Fruit fly (Drosophila melanogaster) whole organism, wandering third instar larva: ENCODE data around the gene ova.

Experiments
- Dfd ChIP-seq: fragments of >200 bp; optimal IDR thresholded peaks from 2 replicates; lab custom pipeline; 2017; ENCODE audit warnings: missing biosample characterization, missing genetic modification characterization
- GATAd ChIP-seq: sonication (Bioruptor generic); optimal IDR thresholded peaks from 2 replicates; lab custom pipeline; 2016; ENCODE audit warnings: missing biosample characterization, missing genetic modification characterization
- Hr78 ChIP-seq: fragments of >200 bp; optimal IDR thresholded peaks from 2 replicates; lab custom pipeline; 2017; ENCODE audit warnings: missing biosample characterization, missing genetic modification characterization
- Hr83 ChIP-seq: fragments of 200-300 bp; sonication (Bioruptor generic); optimal IDR thresholded peaks from 2 replicates; lab custom pipeline; 2016; ENCODE audit warnings: missing biosample characterization, mild to moderate bottlenecking, missing genetic modification characterization, moderate library complexity; ENCODE audit not compliant: poor library complexity, severe bottlenecking
- Rel ChIP-seq, 2 experiments: fragments of 200-800 bp; sonication (Bioruptor generic) in 1 of 2; optimal IDR thresholded peaks; 2 replicates in 1 of 2; 3 replicates in 1 of 2; lab custom pipeline; 2016 to 2019; ENCODE audit warnings: mild to moderate bottlenecking in 2 of 2, missing biosample characterization in 2 of 2, missing genetic modification characterization in 2 of 2, moderate library complexity in 1 of 2
- Vsx2 ChIP-seq: fragments of 200-300, 225-300 bp; sonication (Bioruptor generic); optimal IDR thresholded peaks from 2 replicates; lab custom pipeline; 2018; ENCODE audit warnings: missing biosample characterization, missing genetic modification characterization; ENCODE audit not compliant: partially characterized antibody
- br ChIP-seq: fragments of 200-800 bp; sonication (Bioruptor generic); optimal IDR thresholded peaks from 2 replicates; lab custom pipeline; 2016; ENCODE audit warnings: missing biosample characterization, missing genetic modification characterization
- dsf ChIP-seq: sonication (Bioruptor generic); optimal IDR thresholded peaks from 2 replicates; lab custom pipeline; 2016; ENCODE audit warnings: missing biosample characterization, missing genetic modification characterization, borderline replicate concordance
- ey ChIP-seq: fragments of 200-800 bp; sonication (Bioruptor generic); optimal IDR thresholded peaks from 2 replicates; lab custom pipeline; 2016; ENCODE audit warnings: missing biosample characterization, missing genetic modification characterization
- fru ChIP-seq: fragments of 200-800 bp; sonication (Bioruptor generic); optimal IDR thresholded peaks from 3 replicates; lab custom pipeline; 2016; ENCODE audit warnings: missing biosample characterization, mild to moderate bottlenecking, missing genetic modification characterization
- lola ChIP-seq: fragments of >200 bp; optimal IDR thresholded peaks from 2 replicates; lab custom pipeline; 2017; ENCODE audit warnings: missing biosample characterization, missing genetic modification characterization
- psq ChIP-seq: fragments of 200-800 bp; sonication (Bioruptor generic); optimal IDR thresholded peaks from 3 replicates; lab custom pipeline; 2017; ENCODE audit warnings: missing biosample characterization, mild to moderate bottlenecking, missing genetic modification characterization, moderate library complexity

DNA sequence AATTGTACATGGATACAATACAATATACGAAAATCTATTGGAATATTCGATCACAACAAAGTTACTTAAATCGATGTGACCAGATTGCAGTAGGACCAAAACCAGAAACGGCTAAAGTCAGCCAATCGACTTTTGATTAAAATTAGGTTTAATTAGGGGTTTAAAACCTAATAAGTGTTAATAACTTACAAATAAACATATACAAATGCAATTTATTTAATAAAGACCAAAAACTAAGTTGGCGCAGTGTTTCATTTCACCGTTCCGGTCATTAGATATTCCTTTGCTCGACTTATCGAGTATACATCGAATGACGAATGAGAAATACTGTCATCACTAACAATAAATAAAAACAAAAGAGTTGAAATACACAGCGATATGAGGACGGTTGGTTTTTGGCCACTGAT lies 19.0 kb upstream of the ova start, which contains the start of the genes bsk and CG31717:
- no peak for TF ChIP-seq Dfd (GFP tag; lab: Kevin White, UChicago)
- TF ChIP-seq ey, result no peak
- TF ChIP-seq Rel (GFP tag; optimal IDR thresholded peaks at IDR 0.05; lab: Kevin White, UChicago), result no peak
- no peak for TF ChIP-seq Rel (tag; optimal IDR thresholded peaks at IDR 0.05; lab: Kevin White, UChicago)
- TF ChIP-seq dsf (GFP tag; lab: Kevin White, UChicago), result no peak
- no peak for TF ChIP-seq psq (GFP tag; lab: Kevin White, UChicago)
- TF ChIP-seq Hr83 (GFP tag; lab: Kevin White, UChicago), result no peak
- no peak for TF ChIP-seq GATAd (GFP tag; lab: Kevin White, UChicago)
- TF ChIP-seq fru (GFP tag; lab: Kevin White, UChicago), result no peak
- no peak for TF ChIP-seq br (GFP tag; lab: Kevin White, UChicago)
- TF ChIP-seq Vsx2 (GFP tag; lab: Kevin White, UChicago), result no peak
- TF ChIP-seq lola (GFP tag; lab: Kevin White, UChicago), result no peak
- no peak for TF ChIP-seq Hr78 (GFP tag; lab: Kevin White, UChicago)
